Worm (Caenorhabditis elegans): ENCODE results near the gene mrps-16.

DNA sequence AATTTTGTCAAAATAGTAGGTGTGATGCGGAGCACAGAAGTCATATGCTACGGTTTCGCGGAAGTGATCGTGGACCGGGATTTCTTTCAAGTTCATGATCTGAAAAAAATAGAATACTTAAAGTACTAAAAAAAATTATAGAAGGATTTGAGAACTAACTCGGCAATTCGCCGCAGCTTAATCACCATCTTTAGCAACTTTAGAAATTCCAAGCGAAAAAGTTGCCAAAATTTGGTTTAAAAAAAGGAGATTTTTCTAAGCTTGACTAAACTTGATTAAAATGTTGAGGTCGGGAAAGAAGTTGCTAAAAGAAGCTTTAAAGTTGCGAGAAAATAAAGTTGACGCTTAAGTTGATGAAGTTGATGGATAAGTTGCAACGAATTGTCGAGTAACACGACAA, 43.5 kb downstream of the mrps-16 start, which contains the start of gene ZK177.9:
- TF ChIP-seq W03F9.2 (tag; optimal IDR thresholded peaks at IDR 0.05) (no peak), him-1 (tag; optimal IDR thresholded peaks at IDR 0.05) (no peak)

Data from whole organism, L4/young adult.